Worm (Caenorhabditis elegans) whole organism, L3 larva: ENCODE data around the gene F10C1.9.

ENCODE experiments used
- aly-2 ChIP-seq: fragments of 150-350 bp; optimal IDR thresholded peaks from 2 replicates; lab custom pipeline; 2014; ENCODE audit warnings: missing biosample characterization, missing genetic modification characterization
- ama-1 ChIP-seq: fragments of 150-350 bp; optimal IDR thresholded peaks from 2 replicates; lab custom pipeline; 2018
- ceh-16 ChIP-seq: sonication (generic microtip); optimal IDR thresholded peaks from 2 replicates; lab custom pipeline; 2017; ENCODE audit warnings: missing biosample characterization, missing genetic modification characterization
- ceh-9 ChIP-seq: sonication (generic microtip); optimal IDR thresholded peaks from 2 replicates; lab custom pipeline; 2018; ENCODE audit warnings: missing biosample characterization, missing genetic modification characterization
- egl-27 ChIP-seq: sonication (generic microtip); optimal IDR thresholded peaks from 4 replicates; lab custom pipeline; 2017; ENCODE audit warnings: missing biosample characterization, missing genetic modification reagents, missing genetic modification characterization
- egl-5 ChIP-seq: fragments of 150-350 bp; optimal IDR thresholded peaks from 2 replicates; lab custom pipeline; 2017; ENCODE audit warnings: missing biosample characterization, missing genetic modification reagents, missing genetic modification characterization, inconsistent platforms
- elt-1 ChIP-seq: fragments of 150-350 bp; optimal IDR thresholded peaks from 2 replicates; lab custom pipeline; 2014; ENCODE audit warnings: missing biosample characterization, missing genetic modification characterization
- elt-2 ChIP-seq: sonication (generic microtip); optimal IDR thresholded peaks from 2 replicates; lab custom pipeline; 2016; ENCODE audit warnings: missing genetic modification reagents, mild to moderate bottlenecking, missing genetic modification characterization, missing compliant biosample characterization
- elt-3 ChIP-seq, 3 experiments: fragments of 150-350 bp in 1 of 3; sonication (generic microtip) in 2 of 3; optimal IDR thresholded peaks; 2 replicates in 2 of 3; 4 replicates in 1 of 3; lab custom pipeline; 2014 to 2017; ENCODE audit warnings: missing biosample characterization in 3 of 3, missing genetic modification characterization in 3 of 3
- eor-1 ChIP-seq, 2 experiments: fragments of 150-350 bp; optimal IDR thresholded peaks; 2 replicates each; lab custom pipeline; 2014 to 2018; ENCODE audit warnings: missing biosample characterization in 2 of 2, missing genetic modification characterization in 2 of 2
- fkh-2 ChIP-seq: fragments of 150-350 bp; optimal IDR thresholded peaks from 2 replicates; lab custom pipeline; 2014; ENCODE audit warnings: missing biosample characterization, missing genetic modification reagents, missing genetic modification characterization
- fos-1 ChIP-seq: fragments of 150-350 bp; optimal IDR thresholded peaks from 2 replicates; lab custom pipeline; 2014; ENCODE audit warnings: missing biosample characterization, missing genetic modification characterization
- hmg-11 ChIP-seq: sonication (generic microtip); optimal IDR thresholded peaks from 2 replicates; lab custom pipeline; 2016; ENCODE audit warnings: missing genetic modification characterization, missing compliant biosample characterization
- jun-1 ChIP-seq: fragments of 150-350 bp; optimal IDR thresholded peaks from 2 replicates; lab custom pipeline; 2014; ENCODE audit warnings: missing biosample characterization, missing genetic modification reagents, missing genetic modification characterization
- lin-15B ChIP-seq: fragments of 150-350 bp; optimal IDR thresholded peaks from 2 replicates; lab custom pipeline; 2014; ENCODE audit warnings: missing biosample characterization, missing genetic modification characterization
- mdl-1 ChIP-seq: fragments of 150-350 bp; optimal IDR thresholded peaks from 2 replicates; lab custom pipeline; 2014; ENCODE audit warnings: missing biosample characterization, missing genetic modification characterization
- mml-1 ChIP-seq: fragments of 150-350 bp; sonication (generic microtip); optimal IDR thresholded peaks from 3 replicates; lab custom pipeline; 2014; ENCODE audit warnings: missing biosample characterization, missing genetic modification characterization
- nhr-12 ChIP-seq: fragments of 150-350 bp; optimal IDR thresholded peaks from 2 replicates; lab custom pipeline; 2014; ENCODE audit warnings: missing biosample characterization, missing genetic modification characterization
- nhr-23 ChIP-seq: fragments of 150-350 bp; optimal IDR thresholded peaks from 2 replicates; lab custom pipeline; 2014; ENCODE audit warnings: missing biosample characterization, missing genetic modification reagents, missing genetic modification characterization
- nhr-237 ChIP-seq: fragments of 150-350 bp; optimal IDR thresholded peaks from 2 replicates; lab custom pipeline; 2014; ENCODE audit warnings: missing biosample characterization, missing genetic modification characterization
- nhr-25 ChIP-seq: sonication (generic microtip); optimal IDR thresholded peaks from 2 replicates; lab custom pipeline; 2017; ENCODE audit warnings: missing biosample characterization, missing genetic modification characterization
- nhr-28 ChIP-seq: fragments of 150-350 bp; optimal IDR thresholded peaks from 2 replicates; lab custom pipeline; 2014; ENCODE audit warnings: missing biosample characterization, missing genetic modification characterization
- nhr-76 ChIP-seq: fragments of 150-350 bp; sonication (generic microtip); optimal IDR thresholded peaks from 5 replicates; lab custom pipeline; 2014; ENCODE audit warnings: missing biosample characterization, missing genetic modification characterization
- nhr-77 ChIP-seq: fragments of 150-350 bp; optimal IDR thresholded peaks from 2 replicates; lab custom pipeline; 2014; ENCODE audit warnings: missing biosample characterization, missing genetic modification characterization
- pha-4 ChIP-seq: fragments of 150-350 bp; optimal IDR thresholded peaks from 2 replicates; lab custom pipeline; 2014; ENCODE audit warnings: missing biosample characterization, missing genetic modification reagents, missing genetic modification characterization
- pqm-1 ChIP-seq: fragments of 150-350 bp; optimal IDR thresholded peaks from 2 replicates; lab custom pipeline; 2017; ENCODE audit warnings: missing biosample characterization, missing genetic modification characterization, inconsistent platforms
- sea-2 ChIP-seq: fragments of 150-350 bp; sonication (generic microtip); optimal IDR thresholded peaks from 4 replicates; lab custom pipeline; 2014; ENCODE audit warnings: missing biosample characterization, missing genetic modification reagents, missing genetic modification characterization
- skn-1 ChIP-seq: fragments of 150-350 bp; optimal IDR thresholded peaks from 2 replicates; lab custom pipeline; 2014; ENCODE audit warnings: missing biosample characterization, missing genetic modification characterization
- snpc-4 ChIP-seq: fragments of 150-350 bp; optimal IDR thresholded peaks from 2 replicates; lab custom pipeline; 2014; ENCODE audit warnings: missing biosample characterization, missing genetic modification characterization
- tbx-2 ChIP-seq: sonication (generic microtip); optimal IDR thresholded peaks from 2 replicates; lab custom pipeline; 2016; ENCODE audit warnings: mild to moderate bottlenecking, missing genetic modification characterization, missing compliant biosample characterization
- unc-39 ChIP-seq: sonication (generic microtip); optimal IDR thresholded peaks from 4 replicates; lab custom pipeline; 2017; ENCODE audit warnings: missing biosample characterization, missing genetic modification characterization
- zag-1 ChIP-seq: fragments of 150-350 bp; optimal IDR thresholded peaks from 2 replicates; lab custom pipeline; 2014; ENCODE audit warnings: missing biosample characterization, missing genetic modification characterization
- ztf-11 ChIP-seq: fragments of 150-350 bp; optimal IDR thresholded peaks from 2 replicates; lab custom pipeline; 2014; ENCODE audit warnings: missing biosample characterization, missing genetic modification characterization
- ztf-4 ChIP-seq: fragments of 150-350 bp; optimal IDR thresholded peaks from 2 replicates; lab custom pipeline; 2014; ENCODE audit warnings: missing biosample characterization, missing genetic modification characterization

The F10C1.9 gene

ce11 chrII:5747312-5747711, 2.2 kb upstream of the F10C1.9 start:
- TF ChIP-seq ceh-9 (tag; lab: Kevin White, UChicago) (no peak), elt-2 (tag; lab: Kevin White, UChicago) (peak; percentile 94), mml-1 (tag; lab: Kevin White, UChicago) (no peak)

ce11 chrII:5744342-5744741, 742 bp downstream of the F10C1.9 start:
- TF ChIP-seq lin-15B (tag; lab: Kevin White, UChicago) (no peak), ama-1 (lab: Kevin White, UChicago) (no peak), elt-2 (tag; lab: Kevin White, UChicago) (peak; percentile 95), elt-3 (tag; optimal IDR thresholded peaks at IDR 0.05; lab: Kevin White, UChicago) (no peak), pqm-1 (tag; lab: Kevin White, UChicago) (peak; percentile 16)

ce11 chrII:5742767-5743166, 2.3 kb downstream of the F10C1.9 start:
- TF ChIP-seq elt-2 (tag; lab: Kevin White, UChicago): peak; percentile 73
- no peak for TF ChIP-seq snpc-4 (tag; lab: Kevin White, UChicago)

- no peak for TF ChIP-seq unc-39 (tag; lab: Kevin White, UChicago)
- TF ChIP-seq aly-2 (tag; lab: Kevin White, UChicago): no peak
- TF ChIP-seq egl-5 (tag; lab: Kevin White, UChicago): no peak
- no peak for TF ChIP-seq elt-3 (tag; optimal IDR thresholded peaks at IDR 0.05; lab: Kevin White, UChicago)
- no peak for TF ChIP-seq nhr-237
- TF ChIP-seq nhr-76 (tag; lab: Kevin White, UChicago): no peak
- TF ChIP-seq skn-1: no peak
- TF ChIP-seq ztf-11 (tag; lab: Kevin White, UChicago): no peak
- TF ChIP-seq lin-15B (tag; lab: Kevin White, UChicago): no peak
- TF ChIP-seq nhr-23 (tag; lab: Kevin White, UChicago): no peak
- no peak for TF ChIP-seq snpc-4 (tag; lab: Kevin White, UChicago)
- no peak for TF ChIP-seq jun-1 (tag; lab: Kevin White, UChicago)
- TF ChIP-seq nhr-28 (tag; lab: Kevin White, UChicago): no peak
- TF ChIP-seq eor-1 (tag; optimal IDR thresholded peaks at IDR 0.05; lab: Kevin White, UChicago): no peak
- no peak for TF ChIP-seq egl-27 (tag; lab: Kevin White, UChicago)
- no peak for TF ChIP-seq hmg-11 (tag; lab: Kevin White, UChicago)
- TF ChIP-seq ceh-9 (tag; lab: Kevin White, UChicago): no peak
- no peak for TF ChIP-seq zag-1
These were observed 6.3 kb downstream of the F10C1.9 start, which contains the start of gene hlh-14 for ce11 chrII:5738795-5739194. Gene hlh-14, minus strand, starts transcription at chrII:5738895.

ce11 chrII:5736599-5736998, 8.5 kb downstream of the F10C1.9 start:
- TF ChIP-seq hmg-11 (tag; lab: Kevin White, UChicago) (no peak), ama-1 (lab: Kevin White, UChicago) (no peak), nhr-12 (no peak), egl-5 (tag; lab: Kevin White, UChicago) (no peak), fkh-2 (tag; lab: Kevin White, UChicago) (no peak), zag-1 (no peak), ceh-16 (tag; lab: Kevin White, UChicago) (no peak), tbx-2 (tag; lab: Kevin White, UChicago) (no peak), ztf-11 (tag; lab: Kevin White, UChicago) (no peak), elt-2 (tag; lab: Kevin White, UChicago) (no peak), jun-1 (tag; lab: Kevin White, UChicago) (no peak), mdl-1 (tag; lab: Kevin White, UChicago) (no peak), nhr-237 (no peak), snpc-4 (tag; lab: Kevin White, UChicago) (no peak)

ce11 chrII:5735744-5736143, 9.3 kb downstream of the F10C1.9 start:
- peak; percentile 74 for TF ChIP-seq elt-1 (tag; lab: Kevin White, UChicago)
- no peak for TF ChIP-seq elt-2 (tag; lab: Kevin White, UChicago)
- TF ChIP-seq fos-1 (tag; lab: Kevin White, UChicago): no peak
- no peak for TF ChIP-seq nhr-77 (tag; lab: Kevin White, UChicago)
- TF ChIP-seq, all 47 proteins: peak for 1

- TF ChIP-seq zag-1 (no peak), pha-4 (no peak), mdl-1 (tag; lab: Kevin White, UChicago) (no peak), ztf-4 (tag; lab: Kevin White, UChicago) (no peak), sea-2 (GFP tag; lab: Kevin White, UChicago) (no peak), fos-1 (tag; lab: Kevin White, UChicago) (no peak), nhr-25 (no peak)
These were observed 10.2 kb downstream of the F10C1.9 start for ce11 chrII:5734883-5735282.
